Fruit fly (Drosophila melanogaster): Measurements from ENCODE around the gene CG11403.

DNA sequence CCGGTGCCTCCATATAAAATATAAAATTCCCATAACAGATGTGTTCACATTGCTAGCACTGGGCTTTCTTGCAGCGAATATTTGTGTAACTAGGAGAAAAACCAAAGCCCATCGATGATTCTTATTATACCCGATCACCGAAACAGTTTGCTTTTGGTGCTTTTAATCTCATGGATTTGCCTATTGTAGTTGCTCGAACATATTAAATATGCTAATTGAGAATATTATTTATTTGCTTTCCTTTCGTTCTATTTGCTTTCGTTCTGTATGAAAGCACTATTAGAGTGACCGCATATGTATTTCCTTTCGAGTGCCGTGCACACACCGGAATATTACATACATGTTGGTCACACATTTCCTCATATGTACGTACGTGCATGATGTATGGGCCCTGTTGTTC is 31.0 kb upstream of the CG11403 start:
- no peak for TF ChIP-seq ss (GFP tag; optimal IDR thresholded peaks at IDR 0.05)
- no peak for TF ChIP-seq dac (GFP tag; optimal IDR thresholded peaks at IDR 0.05)
- TF ChIP-seq OdsH (GFP tag; optimal IDR thresholded peaks at IDR 0.05), result no peak
- no peak for TF ChIP-seq Ets96B (tag; optimal IDR thresholded peaks at IDR 0.05)
- peak; percentile 23 for TF ChIP-seq pdm3 (GFP tag; optimal IDR thresholded peaks at IDR 0.05)
- TF ChIP-seq svp (GFP tag), result peak; percentile 80
- peak; percentile 29 for TF ChIP-seq Hr39 (GFP tag; optimal IDR thresholded peaks at IDR 0.05)
- no peak for TF ChIP-seq vri (GFP tag; optimal IDR thresholded peaks at IDR 0.05)
- TF ChIP-seq acj6 (GFP tag; optimal IDR thresholded peaks at IDR 0.05), result peak; percentile 9
- no peak for TF ChIP-seq Hr38 (GFP tag; optimal IDR thresholded peaks at IDR 0.05)
- no peak for TF ChIP-seq CG16779 (tag; optimal IDR thresholded peaks at IDR 0.05)
- peak; percentile 63 for TF ChIP-seq Eip78C (GFP tag)
